Worm (Caenorhabditis elegans): ENCODE measurements around the gene T25B9.8.

- no peak for TF ChIP-seq flt-1 (GFP tag; IDR thresholded peaks at IDR 0.05)
- TF ChIP-seq cog-1 (tag; optimal IDR thresholded peaks at IDR 0.05), result no peak
- no peak for TF ChIP-seq med-1 (GFP tag; optimal IDR thresholded peaks at IDR 0.05; ENCODE audit: insufficient read depth)
- no peak for TF ChIP-seq T22C8.4 (GFP tag; IDR thresholded peaks at IDR 0.05)
- no peak for TF ChIP-seq ztf-29 (GFP tag; IDR thresholded peaks at IDR 0.05)
- no peak for TF ChIP-seq tab-1 (GFP tag; IDR thresholded peaks at IDR 0.05)
- TF ChIP-seq ztf-23 (GFP tag; IDR thresholded peaks at IDR 0.05), result no peak
These were observed 13.3 kb upstream of the T25B9.8 start for ce11 chrIV:10781346-10781745.
